Worm (Caenorhabditis elegans): ENCODE results near the gene mcat-1.

- no peak for TF ChIP-seq elt-1 (tag; optimal IDR thresholded peaks at IDR 0.05; ENCODE audit: borderline replicate concordance, insufficient read depth)
- TF ChIP-seq lin-13 (tag; optimal IDR thresholded peaks at IDR 0.05), result no peak
- TF ChIP-seq ztf-11 (tag; optimal IDR thresholded peaks at IDR 0.05), result no peak
- no peak for TF ChIP-seq unc-120 (tag; optimal IDR thresholded peaks at IDR 0.05; ENCODE audit: poor library complexity, severe bottlenecking)
- peak; percentile 74 for TF ChIP-seq ces-1 (GFP tag; optimal IDR thresholded peaks at IDR 0.05)
- no peak for TF ChIP-seq unc-62 (GFP tag; optimal IDR thresholded peaks at IDR 0.05)
- peak; percentile 48 for TF ChIP-seq lsy-2 (tag; optimal IDR thresholded peaks at IDR 0.05)
- TF ChIP-seq hlh-1 (tag; optimal IDR thresholded peaks at IDR 0.05), result no peak
These were observed 6.9 kb upstream of the mcat-1 start, which contains the start of the genes luc-7L3 and sftb-6 for ce11 chrII:97992-98763.
